Worm (Caenorhabditis elegans): Measurements from ENCODE around the gene C14C6.5.

DNA sequence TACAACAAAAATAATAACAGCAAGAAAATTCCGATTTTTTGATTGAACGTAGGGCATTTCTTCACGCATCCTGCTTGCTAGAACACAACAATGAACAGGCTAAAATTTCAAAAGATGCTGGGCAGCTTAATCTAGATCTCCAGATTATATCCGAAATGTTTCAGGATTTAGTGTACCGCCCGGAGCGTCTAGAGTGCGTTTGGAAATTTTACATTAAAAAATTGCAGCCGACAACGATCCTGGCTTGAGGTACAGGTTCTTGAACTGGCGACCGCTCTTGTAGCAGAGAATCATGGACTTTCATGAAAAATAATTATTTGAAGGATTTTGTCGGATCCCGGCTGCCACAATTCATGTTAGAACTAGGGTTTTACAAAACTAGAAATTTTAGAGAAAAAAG is 11.6 kb downstream of the C14C6.5 start, which contains the start of gene C14C6.6:
- no peak for TF ChIP-seq unc-120 (tag; optimal IDR thresholded peaks at IDR 0.05; ENCODE audit: poor library complexity, severe bottlenecking)
- TF ChIP-seq cnd-1 (tag; optimal IDR thresholded peaks at IDR 0.05) = no peak
- TF ChIP-seq blmp-1 (tag; optimal IDR thresholded peaks at IDR 0.05) = no peak
- no peak for TF ChIP-seq sptf-1 (tag; optimal IDR thresholded peaks at IDR 0.05)
- TF ChIP-seq nhr-76 (tag; optimal IDR thresholded peaks at IDR 0.05) = no peak
- no peak for TF ChIP-seq nhr-28 (tag; optimal IDR thresholded peaks at IDR 0.05)
- TF ChIP-seq ces-1 (GFP tag; optimal IDR thresholded peaks at IDR 0.05) = no peak
- TF ChIP-seq unc-62 (GFP tag; optimal IDR thresholded peaks at IDR 0.05) = no peak
- TF ChIP-seq lsy-2 (tag; optimal IDR thresholded peaks at IDR 0.05) = no peak
- no peak for TF ChIP-seq snpc-4 (tag; optimal IDR thresholded peaks at IDR 0.05)
